Fruit fly (Drosophila melanogaster): ENCODE measurements around the gene Nep7.
A peak's percentile ranks its signal among the peaks of the same experiment; 100 is the strongest.

Nep7 gene

DNA sequence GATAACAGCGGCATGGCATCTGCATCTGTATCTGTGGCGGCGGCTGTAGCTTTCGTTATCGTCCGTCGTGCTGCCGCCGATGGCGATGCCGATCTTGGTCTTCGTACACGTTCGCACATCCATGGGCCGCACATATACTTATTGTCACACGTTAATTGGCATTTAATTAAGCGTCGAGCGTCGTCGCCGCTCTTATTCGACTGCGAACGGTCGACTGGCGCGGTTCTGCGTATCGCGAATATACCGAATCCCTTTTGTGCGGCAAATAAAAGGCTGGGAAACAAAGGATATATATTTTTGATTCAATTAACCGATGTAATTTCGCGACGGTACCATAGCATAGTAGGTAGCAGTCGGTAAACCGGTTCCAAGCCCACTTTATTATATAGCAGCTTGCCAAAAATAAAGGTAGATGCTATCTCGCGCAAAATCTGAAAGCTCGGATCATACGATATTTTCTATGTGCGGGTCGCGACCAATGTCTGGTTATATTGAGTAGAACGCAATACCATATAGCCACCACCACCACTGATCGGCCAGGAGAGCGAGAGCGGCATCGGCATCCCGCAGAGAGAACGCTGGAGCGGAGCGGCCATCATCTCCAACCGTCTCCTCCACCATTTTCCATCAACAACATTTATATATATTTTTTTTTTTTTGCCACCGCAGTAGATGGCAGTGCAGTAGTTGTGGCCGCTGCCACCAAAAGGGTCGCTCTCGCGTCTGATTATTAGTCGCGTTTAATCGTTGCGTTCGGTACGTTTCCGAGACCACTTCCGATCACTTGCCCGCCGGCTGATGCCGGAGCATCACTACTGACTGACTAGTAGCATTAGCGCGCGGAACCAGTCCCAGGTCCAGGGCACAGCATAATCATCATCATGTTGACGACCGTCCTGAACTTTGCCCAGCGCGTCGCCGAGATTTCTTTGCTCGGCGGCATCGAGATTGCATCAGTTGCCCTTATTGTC is 29.4 kb upstream of the Nep7 start, which contains the start of gene mino (continued):
- TF ChIP-seq fkh (GFP tag; optimal IDR thresholded peaks at IDR 0.05) (peak; percentile 12), Eip93F (GFP tag; optimal IDR thresholded peaks at IDR 0.05) (peak; percentile 43), salr (GFP tag; optimal IDR thresholded peaks at IDR 0.05) (no peak), dsx (GFP tag; optimal IDR thresholded peaks at IDR 0.05; ENCODE audit: poor library complexity, severe bottlenecking) (peak; percentile 5), Met (GFP tag; optimal IDR thresholded peaks at IDR 0.05) (peak; percentile 4), CG6792 (GFP tag; optimal IDR thresholded peaks at IDR 0.05) (no peak), CG6276 (GFP tag; optimal IDR thresholded peaks at IDR 0.05) (no peak), Hr4 (GFP tag; optimal IDR thresholded peaks at IDR 0.05) (no peak), vri (GFP tag; optimal IDR thresholded peaks at IDR 0.05) (peak; percentile 50), esn (GFP tag; optimal IDR thresholded peaks at IDR 0.05) (peak; percentile 38), CG11762 (GFP tag; optimal IDR thresholded peaks at IDR 0.05; ENCODE audit: insufficient read depth) (no peak), Blimp-1 (GFP tag; optimal IDR thresholded peaks at IDR 0.05) (no peak), acj6 (GFP tag; optimal IDR thresholded peaks at IDR 0.05) (no peak), Sox14 (GFP tag; optimal IDR thresholded peaks at IDR 0.05) (peak; percentile 82), lz (GFP tag; optimal IDR thresholded peaks at IDR 0.05) (no peak), fd59A (GFP tag; optimal IDR thresholded peaks at IDR 0.05) (no peak), CG9139 (GFP tag; optimal IDR thresholded peaks at IDR 0.05) (peak; percentile 55)

DNA sequence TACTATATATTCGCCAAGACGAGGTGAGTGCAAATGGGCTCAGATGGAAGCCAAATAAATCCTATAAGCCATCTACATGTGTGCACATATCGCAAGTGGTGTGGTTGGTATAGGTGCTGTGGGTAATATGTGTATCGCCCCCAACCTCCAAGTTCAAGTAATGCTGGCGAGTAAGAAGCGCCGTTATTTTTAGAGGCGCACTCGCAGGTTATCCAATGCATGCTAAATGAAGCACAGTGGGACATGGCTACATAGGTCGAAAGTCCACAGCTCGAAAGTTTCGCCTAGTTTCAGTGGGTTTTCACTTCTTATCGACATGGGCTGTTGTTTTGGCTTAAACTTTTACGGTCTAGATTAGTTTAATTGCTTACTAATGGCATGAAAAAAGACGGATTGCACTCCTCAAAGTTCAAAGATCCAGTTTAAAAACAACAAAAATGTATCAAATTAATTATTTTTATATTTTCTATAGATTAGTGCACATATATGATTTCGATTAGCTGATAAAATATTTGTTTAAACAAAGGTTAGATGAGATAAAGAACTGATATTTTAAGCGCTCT is 28.7 kb upstream of the Nep7 start:
- TF ChIP-seq CG11762 (GFP tag; optimal IDR thresholded peaks at IDR 0.05; ENCODE audit: insufficient read depth): no peak
- no peak for TF ChIP-seq Blimp-1 (GFP tag; optimal IDR thresholded peaks at IDR 0.05)
- no peak for TF ChIP-seq CG8319 (GFP tag; optimal IDR thresholded peaks at IDR 0.05)
- no peak for TF ChIP-seq CG8632 (GFP tag; optimal IDR thresholded peaks at IDR 0.05)
- no peak for TF ChIP-seq CG16779 (tag; optimal IDR thresholded peaks at IDR 0.05)
- TF ChIP-seq dac (GFP tag; optimal IDR thresholded peaks at IDR 0.05): no peak
- TF ChIP-seq CG3032 (tag; optimal IDR thresholded peaks at IDR 0.05): peak; percentile 26
- TF ChIP-seq Eip93F (GFP tag; optimal IDR thresholded peaks at IDR 0.05): no peak
- TF ChIP-seq Gug (GFP tag; IDR thresholded peaks at IDR 0.05): peak; percentile 19; the same call in 1 of the 2 replicates
- peak; percentile 8 for TF ChIP-seq Hr39 (GFP tag; optimal IDR thresholded peaks at IDR 0.05)
- TF ChIP-seq CG6792 (GFP tag; optimal IDR thresholded peaks at IDR 0.05): peak; percentile 34
- TF ChIP-seq ss (GFP tag; optimal IDR thresholded peaks at IDR 0.05): no peak
- no peak for TF ChIP-seq vri (GFP tag; optimal IDR thresholded peaks at IDR 0.05)
- TF ChIP-seq CG34406 (GFP tag; optimal IDR thresholded peaks at IDR 0.05): no peak
- TF ChIP-seq cyc (GFP tag; optimal IDR thresholded peaks at IDR 0.05): peak; percentile 27
- no peak for TF ChIP-seq CG7368 (GFP tag; optimal IDR thresholded peaks at IDR 0.05)
- no peak for TF ChIP-seq OdsH (GFP tag; optimal IDR thresholded peaks at IDR 0.05)
- TF ChIP-seq fd59A (GFP tag; optimal IDR thresholded peaks at IDR 0.05): peak; percentile 10
- TF ChIP-seq CG8119 (GFP tag; IDR thresholded peaks at IDR 0.05): 0 out of 3 replicates have a peak, but pooled peaks have one; percentile 31
- no peak; the same call in 2 of the 3 replicates for TF ChIP-seq eg (GFP tag; IDR thresholded peaks at IDR 0.05)
- no peak for TF ChIP-seq CG15336 (GFP tag; IDR thresholded peaks at IDR 0.05)
- TF ChIP-seq CG31627 (GFP tag; optimal IDR thresholded peaks at IDR 0.05): peak; percentile 35
- peak; percentile 61 for TF ChIP-seq svp (GFP tag)
- no peak for TF ChIP-seq Ets21C (GFP tag; optimal IDR thresholded peaks at IDR 0.05)
- TF ChIP-seq net (GFP tag; optimal IDR thresholded peaks at IDR 0.05): no peak
- TF ChIP-seq CG11294 (GFP tag; IDR thresholded peaks at IDR 0.05): no peak
- TF ChIP-seq CG11902 (GFP tag; optimal IDR thresholded peaks at IDR 0.05): peak; percentile 4
- TF ChIP-seq pdm3 (GFP tag; optimal IDR thresholded peaks at IDR 0.05): no peak
- no peak for TF ChIP-seq Sox102F (GFP tag; optimal IDR thresholded peaks at IDR 0.05)
- TF ChIP-seq topi (GFP tag; optimal IDR thresholded peaks at IDR 0.05): no peak
- peak; percentile 14 for TF ChIP-seq CG3919 (GFP tag; optimal IDR thresholded peaks at IDR 0.05)
- TF ChIP-seq CG10669 (GFP tag; optimal IDR thresholded peaks at IDR 0.05): no peak
- no peak for TF ChIP-seq CG6854 (GFP tag; optimal IDR thresholded peaks at IDR 0.05)
- no peak for TF ChIP-seq fkh (GFP tag; optimal IDR thresholded peaks at IDR 0.05)
- TF ChIP-seq acj6 (GFP tag; optimal IDR thresholded peaks at IDR 0.05): no peak
- TF ChIP-seq Sox14 (GFP tag; optimal IDR thresholded peaks at IDR 0.05): no peak
- peak; percentile 38 for TF ChIP-seq esn (GFP tag; optimal IDR thresholded peaks at IDR 0.05)
- TF ChIP-seq CG32006 (GFP tag; optimal IDR thresholded peaks at IDR 0.05): peak; percentile 62
- peak; percentile 40 for TF ChIP-seq CG10631 (GFP tag; optimal IDR thresholded peaks at IDR 0.05)

Measured in whole organism, prepupa.